Worm (Caenorhabditis elegans): ENCODE data around the gene Y77E11A.8.

Y77E11A.8 gene

DNA sequence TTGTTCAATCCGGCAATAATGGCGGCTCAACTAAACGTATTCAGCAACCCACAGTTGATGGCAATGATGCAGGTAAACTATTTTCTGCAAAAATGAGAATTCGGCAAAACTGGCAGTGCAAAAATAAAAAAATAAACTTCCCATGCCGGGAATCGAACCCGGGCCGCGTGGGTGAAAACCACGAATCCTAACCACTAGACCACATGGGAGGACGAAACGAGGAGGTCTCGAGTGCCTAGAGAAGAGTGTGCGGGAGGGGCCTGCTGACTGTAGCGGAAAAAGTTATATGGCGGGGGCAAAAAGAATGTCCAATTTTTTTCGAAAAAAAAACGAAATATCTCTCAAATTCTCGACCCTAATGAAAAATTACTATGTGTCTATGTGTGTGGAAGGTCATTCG is 36.8 kb downstream of the Y77E11A.8 start (continued):
- peak; percentile 10 for TF ChIP-seq zip-5 (tag; optimal IDR thresholded peaks at IDR 0.05)
- TF ChIP-seq ceh-31 (tag; optimal IDR thresholded peaks at IDR 0.05), result peak; percentile 43
- peak; percentile 52 for TF ChIP-seq hlh-15 (tag; optimal IDR thresholded peaks at IDR 0.05)
- no peak for TF ChIP-seq pqm-1 (tag; optimal IDR thresholded peaks at IDR 0.05)
- TF ChIP-seq fax-1 (tag; optimal IDR thresholded peaks at IDR 0.05), result peak; percentile 29
- TF ChIP-seq ref-2 (tag; optimal IDR thresholded peaks at IDR 0.05), result peak; percentile 64
- TF ChIP-seq tbx-2 (tag; optimal IDR thresholded peaks at IDR 0.05), result peak; percentile 40
- TF ChIP-seq C08G9.2 (tag; optimal IDR thresholded peaks at IDR 0.05), result peak; percentile 68
- TF ChIP-seq ahr-1 (tag; optimal IDR thresholded peaks at IDR 0.05), result peak; percentile 29
- no peak for TF ChIP-seq odd-2 (tag; optimal IDR thresholded peaks at IDR 0.05)
- peak; percentile 39 for TF ChIP-seq ceh-14 (tag; optimal IDR thresholded peaks at IDR 0.05)
- no peak for TF ChIP-seq pag-3 (tag; optimal IDR thresholded peaks at IDR 0.05; ENCODE audit: borderline replicate concordance)
- no peak for TF ChIP-seq mec-3 (tag; optimal IDR thresholded peaks at IDR 0.05; ENCODE audit: borderline replicate concordance)
- TF ChIP-seq dmd-4 (tag; optimal IDR thresholded peaks at IDR 0.05; ENCODE audit: borderline replicate concordance), result no peak
- no peak for TF ChIP-seq pros-1 (tag; optimal IDR thresholded peaks at IDR 0.05)
- peak; percentile 32 for TF ChIP-seq tbx-7 (tag; optimal IDR thresholded peaks at IDR 0.05)
- TF ChIP-seq ztf-16 (tag; optimal IDR thresholded peaks at IDR 0.05), result peak; percentile 33
- TF ChIP-seq nhr-11 (tag; optimal IDR thresholded peaks at IDR 0.05), result no peak
- TF ChIP-seq F13H6.1 (tag; optimal IDR thresholded peaks at IDR 0.05), result peak; percentile 42
- TF ChIP-seq madf-2 (tag; optimal IDR thresholded peaks at IDR 0.05), result peak; percentile 69
- TF ChIP-seq fkh-6 (tag; optimal IDR thresholded peaks at IDR 0.05), result peak; percentile 81
- TF ChIP-seq unc-3 (GFP tag; conservative IDR thresholded peaks at IDR 0.05), result 0 out of 2 replicates have a peak, but pooled peaks have one; percentile 49
- peak; percentile 49 for TF ChIP-seq unc-3 (tag; optimal IDR thresholded peaks at IDR 0.05)
- peak; percentile 2 for TF ChIP-seq ceh-9 (tag; optimal IDR thresholded peaks at IDR 0.05)
- TF ChIP-seq lin-11 (tag; optimal IDR thresholded peaks at IDR 0.05), result peak; percentile 65
- TF ChIP-seq C38D4.7 (GFP tag; optimal IDR thresholded peaks at IDR 0.05), result peak; percentile 58
- no peak for TF ChIP-seq elt-4 (tag; optimal IDR thresholded peaks at IDR 0.05)
- peak; percentile 1 for TF ChIP-seq unc-42 (tag; optimal IDR thresholded peaks at IDR 0.05)

DNA sequence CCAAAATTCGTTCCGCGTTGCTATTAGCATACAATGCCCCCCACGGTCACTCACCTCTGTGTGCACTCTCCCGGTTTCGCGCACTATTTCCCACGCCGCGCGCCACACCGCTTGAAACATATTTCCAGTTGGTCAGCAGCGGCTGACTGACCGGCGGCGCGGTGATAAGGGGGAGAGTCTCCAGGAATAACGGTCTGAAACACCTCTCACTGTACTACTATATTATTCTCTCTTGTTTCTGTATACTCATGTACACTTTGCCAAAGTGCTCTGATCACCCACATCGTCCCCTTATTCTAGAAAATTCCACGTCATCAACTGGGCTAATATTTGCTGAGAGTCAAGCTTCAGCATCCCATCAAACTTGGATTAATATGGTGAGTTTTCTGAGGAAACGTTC is 38.9 kb downstream of the Y77E11A.8 start, which contains the start of gene nhr-41:
Gene nhr-41, plus strand, starts transcription at position 301 of the 400 bp plus-strand sequence.
- TF ChIP-seq lin-11 (tag; optimal IDR thresholded peaks at IDR 0.05), result no peak
- TF ChIP-seq ceh-9 (tag; optimal IDR thresholded peaks at IDR 0.05), result no peak
- no peak for TF ChIP-seq unc-3 (GFP tag; conservative IDR thresholded peaks at IDR 0.05)
- TF ChIP-seq unc-3 (tag; optimal IDR thresholded peaks at IDR 0.05), result no peak
- no peak for TF ChIP-seq K09A11.1 (tag; optimal IDR thresholded peaks at IDR 0.05; ENCODE audit: insufficient read depth)
- TF ChIP-seq ets-4 (tag; optimal IDR thresholded peaks at IDR 0.05), result no peak

DNA sequence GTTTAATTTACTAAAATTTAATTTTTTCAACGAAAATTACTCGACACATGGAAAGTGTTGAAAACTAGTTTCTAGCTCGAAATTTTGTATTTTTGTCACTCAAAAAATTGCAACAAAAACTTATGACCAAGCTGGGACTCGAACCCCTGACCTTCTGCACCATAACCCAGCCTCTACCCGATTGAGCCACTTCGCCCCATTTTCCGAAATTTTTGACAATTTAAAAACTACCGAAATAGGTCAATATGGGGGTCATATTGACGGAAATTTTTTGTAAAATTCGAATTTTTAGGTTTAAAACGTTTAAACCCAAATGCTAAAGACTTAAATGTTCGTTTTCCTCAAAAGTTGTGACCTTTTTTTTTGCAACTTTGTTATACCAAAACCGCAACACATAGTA is 39.4 kb downstream of the Y77E11A.8 start:
- TF ChIP-seq K02D7.2 (tag; optimal IDR thresholded peaks at IDR 0.05) (no peak), ceh-48 (tag; optimal IDR thresholded peaks at IDR 0.05) (no peak), npax-4 (tag; optimal IDR thresholded peaks at IDR 0.05) (no peak)

DNA sequence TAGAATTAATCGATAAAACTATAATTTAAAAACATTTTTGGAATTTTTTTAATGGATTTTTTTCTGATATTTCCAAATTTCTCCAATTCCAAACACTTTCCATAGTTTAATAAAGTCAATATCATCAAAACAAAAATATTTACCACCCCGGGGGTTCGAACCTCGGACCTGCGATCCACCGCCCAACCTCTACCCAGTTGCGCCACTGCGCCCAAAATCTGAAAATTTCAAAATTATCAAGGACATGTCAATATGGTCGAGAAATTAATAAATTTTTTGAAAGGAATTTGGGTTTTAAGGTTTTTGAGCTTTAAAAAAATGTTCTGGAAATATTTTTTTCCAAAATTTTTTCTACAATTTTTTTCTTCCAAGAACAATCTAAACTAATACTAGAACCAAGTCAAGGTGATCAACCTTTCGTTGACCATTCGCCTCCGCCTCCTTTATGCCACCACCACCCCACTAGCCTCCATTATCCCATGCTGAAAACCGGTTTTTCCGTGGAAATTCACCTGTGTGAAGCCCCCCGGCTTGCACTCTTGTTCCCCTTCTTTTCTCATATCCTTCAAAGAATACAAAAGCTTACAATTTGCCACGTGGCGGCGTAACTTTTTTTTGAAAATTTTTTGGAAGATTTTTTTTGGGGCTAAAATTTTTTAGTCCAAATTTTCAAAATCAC is 43.1 kb downstream of the Y77E11A.8 start:
- no peak for TF ChIP-seq hlh-8 (tag; optimal IDR thresholded peaks at IDR 0.05)
- TF ChIP-seq ceh-22 (tag; optimal IDR thresholded peaks at IDR 0.05), result no peak

DNA sequence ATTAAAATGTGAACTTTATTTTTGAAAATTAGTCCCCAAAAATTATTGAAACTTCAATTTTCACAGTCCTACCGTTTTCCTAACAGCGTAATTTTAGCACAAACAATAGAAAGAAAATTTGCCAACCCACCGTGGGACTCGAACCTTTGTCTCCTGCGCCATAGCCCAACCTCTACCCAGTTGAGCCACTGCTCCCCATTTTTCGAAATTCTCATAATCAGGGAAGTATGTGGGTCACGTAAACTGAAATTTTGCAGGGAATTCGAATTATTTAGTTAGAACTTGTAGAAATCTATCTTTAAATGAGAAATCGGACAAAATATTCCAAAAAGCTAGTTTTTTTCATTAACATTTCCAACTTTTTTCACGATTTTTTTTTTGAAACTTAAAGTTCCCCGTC is 44.5 kb downstream of the Y77E11A.8 start:
- TF ChIP-seq ceh-2 (tag; optimal IDR thresholded peaks at IDR 0.05) (no peak), sox-2 (GFP tag; IDR thresholded peaks at IDR 0.05) (peak; percentile 6; the same call in 1 of the 2 replicates), sox-4 (tag; optimal IDR thresholded peaks at IDR 0.05) (no peak), ahr-1 (tag; optimal IDR thresholded peaks at IDR 0.05) (no peak)

Data from whole organism, late embryonic.